Worm (Caenorhabditis elegans) whole organism, dauer: ENCODE data around the gene R11H6.2.

Experiments
- unc-62 ChIP-seq: sonication (generic microtip); optimal IDR thresholded peaks from 2 replicates; lab custom pipeline; 2017; ENCODE audit warnings: missing biosample characterization, missing genetic modification reagents, missing genetic modification characterization

Gene R11H6.2

DNA sequence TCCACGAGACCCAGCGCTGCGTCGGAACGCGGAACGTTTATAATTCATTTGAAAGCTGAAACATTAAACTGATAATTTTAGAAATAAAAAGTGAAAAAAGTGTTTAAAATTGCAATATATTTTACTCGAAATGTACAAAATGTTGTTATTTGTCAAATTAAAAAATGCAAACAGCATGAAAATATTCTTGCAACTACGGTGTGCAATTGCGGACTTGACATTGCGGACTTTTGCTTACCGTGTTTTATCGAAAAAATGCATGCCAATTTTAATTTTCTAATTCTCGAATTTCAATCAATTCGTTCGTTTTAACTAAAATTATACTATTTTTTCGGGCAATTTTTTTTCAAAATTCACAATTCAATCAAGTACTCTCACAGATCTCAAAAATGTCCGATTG lies 14.4 kb downstream of the R11H6.2 start, which contains the start of the genes R11H6.5 and ccnk-1:
Gene R11H6.5, minus strand, starts transcription at position 55 of the 400 bp plus-strand sequence.
Gene ccnk-1, plus strand, starts transcription at position 381 of the 400 bp plus-strand sequence.
- TF ChIP-seq unc-62 (GFP tag; lab: Kevin White, UChicago) = no peak

DNA sequence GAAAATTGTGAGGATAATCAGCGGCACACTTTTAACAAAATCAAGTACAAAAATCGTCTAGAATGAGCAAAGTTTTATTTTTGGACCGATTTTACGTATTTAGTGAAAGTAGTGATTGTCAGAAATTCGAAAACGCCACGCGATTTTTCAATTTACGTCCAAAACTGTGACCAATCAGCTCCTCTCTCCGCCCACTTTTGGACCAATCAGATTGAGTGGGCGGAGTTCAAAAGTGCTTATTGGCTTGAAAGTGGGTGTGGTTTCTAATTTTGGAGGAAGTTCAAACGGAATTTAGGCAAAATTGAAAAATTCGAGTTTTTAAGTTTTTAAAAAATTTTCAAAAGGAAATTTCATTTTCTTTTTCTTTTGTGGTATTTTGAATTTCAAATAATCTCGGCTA lies 16.6 kb downstream of the R11H6.2 start:
- TF ChIP-seq unc-62 (GFP tag; lab: Kevin White, UChicago) = no peak

DNA sequence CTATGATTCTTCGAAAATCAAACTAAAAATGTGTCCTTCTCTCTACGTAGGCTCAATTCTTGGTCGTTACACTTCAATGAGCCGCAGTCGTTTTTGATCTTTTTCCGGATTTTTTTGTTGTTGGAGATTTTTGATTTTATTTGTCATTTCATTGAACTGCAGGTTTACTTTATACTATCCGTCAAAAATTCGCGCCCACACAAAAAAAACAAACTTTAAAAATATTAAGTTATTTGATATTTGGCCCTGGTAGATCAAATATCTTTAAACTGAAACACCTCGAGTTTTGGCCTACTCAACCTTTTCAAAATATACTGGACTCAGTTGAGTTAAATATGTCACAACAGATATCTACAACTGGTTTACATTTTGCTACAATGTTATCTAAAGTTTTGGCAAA lies 17.9 kb downstream of the R11H6.2 start:
- TF ChIP-seq unc-62 (GFP tag; lab: Kevin White, UChicago) = no peak

DNA sequence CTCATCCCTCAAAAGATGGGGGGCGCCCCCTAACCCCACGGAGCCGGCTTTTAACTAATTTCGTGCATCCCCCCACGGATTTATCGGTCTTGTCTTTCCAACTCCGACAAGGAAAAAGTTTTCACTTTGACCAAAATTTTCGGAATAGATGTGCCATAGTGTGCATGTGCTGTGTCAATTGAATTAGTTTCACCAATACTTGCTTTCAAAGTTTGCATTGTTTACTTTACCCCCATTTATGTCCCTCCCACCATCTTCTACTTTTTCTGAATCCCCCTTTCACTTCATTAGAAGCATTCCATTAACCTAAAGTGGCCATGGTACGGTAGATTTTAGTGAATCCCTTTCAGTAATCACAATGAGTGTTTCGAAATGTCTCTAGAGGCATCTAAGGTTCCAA lies 19.9 kb downstream of the R11H6.2 start:
- no peak for TF ChIP-seq unc-62 (GFP tag; lab: Kevin White, UChicago)

DNA sequence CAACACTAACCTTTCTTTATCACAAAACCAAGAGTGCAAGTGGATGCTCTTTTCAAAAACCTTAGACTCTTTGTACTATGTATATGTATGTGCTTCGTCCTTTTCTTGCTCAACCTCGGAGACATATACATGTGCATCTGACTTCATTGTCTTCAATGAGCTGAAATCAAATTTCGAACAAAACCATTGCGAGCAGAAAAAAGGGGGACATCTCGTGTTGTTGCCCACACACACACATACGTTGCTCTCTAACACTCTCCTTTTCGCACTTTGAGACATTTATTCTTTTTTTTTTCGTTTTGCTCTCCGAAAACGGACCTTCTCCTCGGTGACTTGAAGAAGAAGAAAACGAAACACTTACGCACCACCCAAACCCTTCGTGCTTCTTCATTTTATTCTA lies 22.5 kb downstream of the R11H6.2 start:
- TF ChIP-seq unc-62 (GFP tag; lab: Kevin White, UChicago) = no peak

DNA sequence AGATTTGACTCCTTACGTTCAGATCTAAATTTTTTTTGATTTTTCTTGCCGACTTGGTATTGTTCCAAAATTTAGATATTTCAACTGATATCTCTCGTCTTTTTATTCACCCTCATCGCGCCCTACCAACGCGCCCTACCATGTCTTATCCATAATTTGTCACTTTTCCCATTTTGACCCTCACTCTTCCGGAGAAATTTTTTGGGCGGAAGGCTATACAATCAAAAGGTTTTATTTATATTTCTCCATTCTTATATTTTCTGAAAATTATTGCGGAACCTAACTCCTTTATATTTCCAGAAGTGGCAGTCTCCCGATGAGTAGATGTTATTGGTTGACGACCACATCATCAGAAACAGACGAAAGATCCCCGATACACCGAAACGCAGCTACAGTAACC lies 23.0 kb downstream of the R11H6.2 start, which contains the start of gene hot-1:
Gene hot-1, plus strand, starts transcription at position 301 of the 400 bp plus-strand sequence.
- TF ChIP-seq unc-62 (GFP tag; lab: Kevin White, UChicago) = no peak

DNA sequence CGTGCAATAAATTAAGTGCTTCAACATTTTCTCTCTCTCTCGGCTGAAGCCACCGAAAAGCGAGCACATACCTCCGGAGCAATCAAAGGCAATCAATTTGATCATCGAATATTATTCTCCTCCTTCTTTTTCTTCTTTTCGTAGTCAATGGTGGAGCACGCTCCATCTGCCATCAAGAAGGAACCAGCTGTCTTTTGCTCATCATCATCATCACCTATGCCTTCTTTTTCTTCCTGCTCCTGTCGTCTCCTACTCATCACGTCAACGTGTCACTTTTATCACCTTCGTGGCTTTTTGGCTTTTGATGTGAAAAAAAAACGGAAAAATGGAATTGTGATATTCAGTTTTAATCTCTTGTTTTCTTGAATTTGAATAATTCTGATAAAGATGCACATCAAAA lies 27.9 kb downstream of the R11H6.2 start:
- TF ChIP-seq unc-62 (GFP tag; lab: Kevin White, UChicago) = no peak

DNA sequence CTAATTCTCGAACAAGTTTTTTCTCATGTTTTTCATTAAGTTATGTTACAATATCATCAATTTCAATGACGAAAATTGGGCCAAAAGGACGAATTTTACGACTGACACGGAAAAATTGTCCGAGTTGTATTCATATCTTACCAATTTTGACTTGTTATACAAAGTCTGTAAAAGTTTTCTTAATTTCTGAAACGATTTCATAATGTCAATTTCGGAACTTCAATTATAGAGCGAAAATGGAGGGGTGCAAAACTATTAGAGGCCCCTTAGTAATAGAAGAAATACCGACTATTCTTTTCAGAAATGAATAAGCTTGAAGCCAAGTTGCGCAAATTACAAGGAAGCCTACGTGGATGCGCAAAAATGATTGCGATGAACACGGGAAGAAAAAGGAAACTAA lies 33.8 kb downstream of the R11H6.2 start, which contains the start of gene F43D2.3:
Gene F43D2.3, plus strand, starts transcription at position 301 of the 400 bp plus-strand sequence.
- no peak for TF ChIP-seq unc-62 (GFP tag; lab: Kevin White, UChicago)

DNA sequence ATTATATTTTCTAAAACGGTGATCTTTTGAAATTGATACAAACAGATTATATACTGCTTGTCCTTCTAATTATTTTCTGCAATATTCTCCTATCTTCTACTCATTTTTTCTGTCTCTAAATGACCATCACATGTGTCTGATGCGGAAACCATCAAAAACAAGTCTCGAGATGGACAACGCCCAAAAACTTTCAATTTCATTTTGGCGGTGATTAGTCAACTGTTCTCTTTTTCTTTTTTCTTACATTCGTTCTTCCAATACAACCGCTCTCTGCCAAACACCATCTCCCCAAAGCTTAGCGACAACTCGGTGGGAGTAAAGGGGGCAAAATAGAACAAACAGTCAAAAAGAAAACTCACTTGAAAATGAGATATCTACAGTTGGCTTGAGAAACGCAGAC lies 35.5 kb downstream of the R11H6.2 start:
- TF ChIP-seq unc-62 (GFP tag; lab: Kevin White, UChicago) = no peak

DNA sequence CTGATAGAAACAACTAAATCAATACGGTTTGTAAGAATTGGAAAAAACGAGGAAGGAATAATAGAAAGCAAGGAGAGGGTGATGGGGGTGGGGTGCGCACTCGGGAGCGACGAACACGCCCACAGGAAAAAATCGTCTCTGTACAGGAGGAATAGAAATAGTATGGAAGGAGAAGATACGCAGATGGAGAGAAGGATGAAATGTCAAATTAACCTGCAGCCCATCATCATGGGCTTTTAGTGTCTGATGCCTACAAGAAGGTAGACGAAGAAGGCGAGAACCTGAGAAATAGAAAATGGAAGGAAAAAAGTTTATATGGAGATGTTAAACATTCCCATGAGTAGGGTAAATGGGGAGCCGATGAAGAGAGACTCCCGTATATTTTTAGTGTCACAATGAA lies 37.3 kb downstream of the R11H6.2 start, which contains the start of gene F43D2.6:
Gene F43D2.6, minus strand, starts transcription at position 62 of the 400 bp plus-strand sequence.
- TF ChIP-seq unc-62 (GFP tag; lab: Kevin White, UChicago) = no peak

DNA sequence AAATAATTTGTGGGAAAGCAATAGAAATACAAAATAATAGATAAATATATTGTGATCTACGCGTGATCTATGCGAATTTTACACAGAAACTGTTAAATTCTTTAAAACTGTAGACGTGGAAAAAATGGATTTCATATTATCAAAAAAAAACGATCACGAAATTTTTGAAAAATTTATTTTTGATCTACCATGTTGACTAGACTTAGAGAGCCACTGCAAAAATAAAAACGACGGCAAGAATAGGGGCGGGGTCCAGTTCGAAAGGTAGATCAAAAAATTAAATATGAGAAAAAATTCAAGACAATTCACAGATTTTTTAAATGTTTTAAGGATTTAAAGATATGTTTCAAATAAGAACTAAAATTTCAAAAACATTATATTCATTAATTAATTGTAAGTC lies 40.3 kb downstream of the R11H6.2 start:
- TF ChIP-seq unc-62 (GFP tag; lab: Kevin White, UChicago) = no peak

DNA sequence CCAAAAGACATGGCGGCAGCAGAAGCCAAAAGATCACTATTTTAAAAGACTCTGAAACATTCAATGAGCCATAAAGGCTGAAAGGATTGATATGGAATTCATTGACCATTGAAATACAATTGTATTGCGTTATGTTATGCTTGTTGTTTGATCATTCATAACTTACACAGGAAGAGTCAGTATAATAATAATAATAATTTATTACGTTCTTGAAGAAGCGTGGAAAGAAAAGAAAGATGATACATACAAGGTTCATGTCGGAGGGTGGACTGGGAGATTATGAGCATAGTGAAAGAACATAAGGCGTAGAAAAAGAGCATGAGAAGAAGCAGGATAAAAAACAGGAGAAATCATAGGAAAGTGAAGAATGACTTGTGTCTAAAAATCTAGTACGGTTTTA lies 42.3 kb downstream of the R11H6.2 start, which contains the start of gene F43D2.7:
Gene F43D2.7, minus strand, starts transcription at position 101 of the 400 bp plus-strand sequence.
- no peak for TF ChIP-seq unc-62 (GFP tag; lab: Kevin White, UChicago)

DNA sequence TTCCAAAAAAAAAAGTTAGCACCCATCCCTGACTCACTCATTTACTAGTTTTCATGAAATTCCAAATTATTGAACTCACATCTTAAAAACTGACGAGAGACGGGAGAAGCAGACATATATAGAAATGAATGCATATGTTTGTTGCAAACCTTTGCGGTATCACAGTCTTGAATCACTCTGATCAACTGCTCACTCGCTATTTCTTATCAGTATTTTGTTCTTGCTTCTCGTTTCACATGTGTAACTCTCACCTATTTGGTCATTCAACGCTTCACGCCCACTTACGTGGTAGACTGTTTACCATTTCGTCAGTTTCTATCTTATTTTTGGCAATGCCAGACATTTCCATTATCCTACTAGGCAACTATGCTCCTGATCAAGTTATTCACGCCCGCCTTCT lies 43.0 kb downstream of the R11H6.2 start, which contains the start of gene C54G10.1:
Gene C54G10.1, plus strand, starts transcription at position 333 of the 400 bp plus-strand sequence.
- no peak for TF ChIP-seq unc-62 (GFP tag; lab: Kevin White, UChicago)

DNA sequence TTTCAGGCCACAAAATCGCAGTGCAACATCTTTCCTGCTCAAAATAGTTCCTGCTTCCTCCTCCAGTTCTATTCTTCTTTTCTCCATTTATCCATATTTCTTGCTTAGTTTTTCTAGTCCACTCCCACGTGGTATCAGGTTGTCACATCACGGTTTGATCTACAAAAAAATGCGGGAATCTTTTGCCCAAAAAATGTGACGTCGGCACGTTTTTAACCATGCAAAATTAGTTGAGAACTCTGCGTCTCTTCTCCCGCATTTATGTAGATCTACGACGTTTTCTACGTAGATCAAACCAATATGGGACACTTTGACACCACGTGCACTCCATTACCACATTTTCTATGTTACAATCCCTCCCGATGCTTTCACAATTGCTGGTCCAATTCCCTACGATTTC lies 44.2 kb downstream of the R11H6.2 start:
- TF ChIP-seq unc-62 (GFP tag; lab: Kevin White, UChicago) = no peak

DNA sequence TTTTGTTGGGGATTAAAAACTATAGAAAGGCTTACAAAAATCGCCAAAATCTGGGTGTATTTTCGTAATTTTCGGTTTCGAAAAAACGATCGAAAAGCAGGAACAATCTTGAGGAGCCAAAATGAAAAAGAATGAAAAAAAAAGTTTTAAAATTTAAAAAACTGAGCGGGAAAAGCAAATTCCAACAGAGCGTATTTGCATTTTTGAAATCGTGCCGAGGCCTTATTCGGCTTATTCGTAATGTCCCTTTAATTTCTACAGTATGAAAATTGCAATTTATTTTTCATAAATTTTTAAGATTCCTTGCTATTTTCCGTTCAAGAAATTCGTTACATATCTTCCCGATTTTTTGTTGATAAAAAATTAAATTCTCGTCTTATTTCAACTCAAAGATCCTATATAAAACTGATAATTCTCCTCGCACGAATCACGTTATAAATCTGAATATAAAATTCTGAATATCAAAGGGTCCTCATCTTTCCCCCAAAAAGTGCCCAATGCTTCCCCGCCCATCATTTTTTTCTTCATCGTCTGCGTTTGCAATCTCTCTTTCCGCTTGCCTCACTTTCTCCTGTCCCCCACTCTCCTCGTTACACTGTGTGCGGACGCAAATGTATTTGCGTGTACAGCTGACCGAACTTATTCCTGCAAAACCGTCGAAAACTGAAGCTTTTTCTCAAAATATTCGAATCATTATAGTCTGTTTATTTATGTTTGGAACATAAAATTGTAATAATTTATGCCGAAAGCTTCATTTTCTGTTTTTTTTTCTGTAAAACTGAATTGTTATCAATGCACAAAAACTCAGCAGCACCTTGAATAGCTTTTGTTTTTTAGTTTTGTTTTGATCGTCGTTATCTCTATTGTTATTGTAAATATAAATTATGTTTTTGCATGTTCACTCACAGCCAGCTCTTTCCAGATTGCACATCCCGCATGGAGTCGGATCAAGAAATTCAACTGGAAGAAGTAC lies 48.3 kb downstream of the R11H6.2 start, which contains the start of the genes rfc-1 and pmp-3:
Gene rfc-1, minus strand, starts transcription at position 163 of the 973 bp plus-strand sequence.
Gene pmp-3, plus strand, starts transcription at position 923 of the 973 bp plus-strand sequence.
- no peak for TF ChIP-seq unc-62 (GFP tag; lab: Kevin White, UChicago)

DNA sequence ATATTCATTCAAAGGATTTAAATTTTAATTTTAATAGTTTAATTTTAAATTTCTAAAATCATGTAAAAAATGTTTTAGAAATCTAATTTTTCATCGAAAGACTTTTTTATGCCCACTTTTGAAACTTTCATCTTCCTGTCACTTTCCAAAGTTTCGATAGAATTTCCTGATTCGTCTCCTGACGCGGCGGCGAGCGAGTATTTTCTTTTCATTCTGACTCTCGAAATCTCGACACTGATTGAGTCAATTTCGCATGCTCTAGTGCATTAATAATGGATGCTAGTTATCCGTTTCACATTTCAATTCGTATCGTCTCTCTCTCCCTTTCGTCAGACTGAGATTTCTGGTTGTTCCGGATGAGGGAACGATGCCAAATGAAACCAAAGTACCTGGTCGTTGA lies 51.0 kb downstream of the R11H6.2 start:
- no peak for TF ChIP-seq unc-62 (GFP tag; lab: Kevin White, UChicago)
